Fruit fly (Drosophila melanogaster) whole organism, embryonic: ENCODE measurements around the gene CG17786.

Experiments
- Adf1 ChIP-seq: fragments of 200-800 bp; sonication (Bioruptor generic); IDR thresholded peaks from 2 replicates; pipeline ENCODE4 v1.3.6; 2022; ENCODE audit warnings: missing biosample characterization, missing genetic modification characterization
- Awh ChIP-seq: fragments of 200-800 bp; sonication (Bioruptor generic); IDR thresholded peaks from 2 replicates; pipeline ENCODE4, ENCODE4 v1.3.6; 2022; ENCODE audit warnings: missing biosample characterization, missing genetic modification characterization
- Bgb ChIP-seq: fragments of 200-800 bp; sonication (Bioruptor generic); IDR thresholded peaks from 2 replicates; pipeline ENCODE4 v1.3.6; 2022; ENCODE audit warnings: missing biosample characterization, missing genetic modification characterization; ENCODE audit not compliant: partially characterized antibody
- CG10431 ChIP-seq: fragments of 200-800 bp; sonication (Bioruptor generic); optimal IDR thresholded peaks from 3 replicates; lab custom pipeline; 2018; ENCODE audit warnings: missing biosample characterization, mild to moderate bottlenecking, missing genetic modification characterization
- CG11398 ChIP-seq: fragments of 200-800 bp; sonication (Bioruptor generic); optimal IDR thresholded peaks from 2 replicates; lab custom pipeline; 2016; ENCODE audit warnings: missing biosample characterization, missing genetic modification characterization
- CG11560 ChIP-seq: fragments of 200-800 bp; sonication (Bioruptor generic); IDR thresholded peaks from 3 replicates; pipeline ENCODE4 v1.3.6; 2022; ENCODE audit warnings: missing biosample characterization, missing genetic modification characterization
- CG12659 ChIP-seq: fragments of 200-800 bp; sonication (Bioruptor generic); optimal IDR thresholded peaks from 3 replicates; lab custom pipeline; 2017; ENCODE audit warnings: mild to moderate bottlenecking, missing biosample characterization, missing genetic modification reagents, missing genetic modification characterization
- CG15011 ChIP-seq: fragments of 200-800 bp; sonication (Bioruptor generic); optimal IDR thresholded peaks from 3 replicates; lab custom pipeline; 2018; ENCODE audit warnings: missing biosample characterization, mild to moderate bottlenecking, missing genetic modification characterization
- CG17186 ChIP-seq: fragments of 200-800 bp; sonication (Bioruptor generic); optimal IDR thresholded peaks from 3 replicates; lab custom pipeline; 2017; ENCODE audit warnings: missing biosample characterization, missing genetic modification reagents, missing genetic modification characterization
- CG17328 ChIP-seq: fragments of 200-800 bp; sonication (Bioruptor generic); IDR thresholded peaks from 2 replicates; pipeline ENCODE4 v1.3.6; 2022; ENCODE audit warnings: missing biosample characterization, missing genetic modification characterization
- CG17612 ChIP-seq: fragments of 200-800 bp; sonication (Bioruptor generic); IDR thresholded peaks from 2 replicates; pipeline ENCODE4 v1.3.6; 2022; ENCODE audit warnings: missing biosample characterization, missing genetic modification characterization
- CG31365 ChIP-seq: fragments of 200-800 bp; sonication (Bioruptor generic); optimal IDR thresholded peaks from 2 replicates; lab custom pipeline; 2018; ENCODE audit warnings: missing biosample characterization, mild to moderate bottlenecking, missing genetic modification characterization
- CG34422 ChIP-seq: fragments of 200-800 bp; sonication (Bioruptor generic); IDR thresholded peaks from 3 replicates; pipeline ENCODE4 v1.3.6; 2022; ENCODE audit warnings: missing biosample characterization, missing genetic modification characterization
- CG4404 ChIP-seq: fragments of 200-800 bp; sonication (Bioruptor generic); IDR thresholded peaks from 2 replicates; pipeline ENCODE4 v1.3.6; 2022; ENCODE audit warnings: missing biosample characterization, missing genetic modification characterization
- CG4424 ChIP-seq: fragments of 200-800 bp; sonication (Bioruptor generic); optimal IDR thresholded peaks from 3 replicates; lab custom pipeline; 2016; ENCODE audit warnings: missing biosample characterization, missing genetic modification characterization
- CG6175 ChIP-seq: fragments of 200-800 bp; sonication (Bioruptor generic); IDR thresholded peaks from 3 replicates; pipeline ENCODE4 v1.3.6; 2022; ENCODE audit warnings: missing biosample characterization, missing genetic modification characterization
- CG7271 ChIP-seq: fragments of 200-800 bp; sonication (Bioruptor generic); optimal IDR thresholded peaks from 2 replicates; lab custom pipeline; 2018; ENCODE audit warnings: missing biosample characterization, mild to moderate bottlenecking, missing genetic modification characterization, moderate library complexity
- CG7963 ChIP-seq: fragments of 200-800 bp; sonication (Bioruptor generic); IDR thresholded peaks from 3 replicates; pipeline ENCODE4 v1.3.6; 2022; ENCODE audit warnings: missing biosample characterization, missing genetic modification characterization; ENCODE audit not compliant: partially characterized antibody
- CG8388 ChIP-seq: fragments of 200-800 bp; sonication (Bioruptor generic); optimal IDR thresholded peaks from 2 replicates; lab custom pipeline; 2019; ENCODE audit warnings: missing biosample characterization, mild to moderate bottlenecking, missing genetic modification characterization, moderate library complexity
- CG8944 ChIP-seq: fragments of 200-800 bp; sonication (Bioruptor generic); optimal IDR thresholded peaks from 3 replicates; lab custom pipeline; 2016; ENCODE audit warnings: missing biosample characterization, missing genetic modification characterization
- Camta ChIP-seq: fragments of 200-800 bp; sonication (Bioruptor generic); optimal IDR thresholded peaks from 2 replicates; lab custom pipeline; 2016; ENCODE audit warnings: missing biosample characterization, missing genetic modification characterization
- Dbx ChIP-seq: fragments of 200-800 bp; sonication (Bioruptor generic); IDR thresholded peaks from 3 replicates; pipeline ENCODE4 v1.3.6; 2022; ENCODE audit warnings: missing biosample characterization, missing genetic modification characterization
- Dfd ChIP-seq, 2 experiments: fragments of >200 bp; optimal IDR thresholded peaks; 2 replicates each; lab custom pipeline; 2017; ENCODE audit warnings: missing biosample characterization in 2 of 2, missing genetic modification characterization in 2 of 2
- Dip2 ChIP-seq: fragments of 200-800 bp; sonication (Bioruptor generic); IDR thresholded peaks from 2 replicates; pipeline ENCODE4 v1.3.6; 2022; ENCODE audit warnings: missing biosample characterization, missing genetic modification characterization
- Dip3 ChIP-seq: fragments of 200-800 bp; sonication (Bioruptor generic); optimal IDR thresholded peaks from 3 replicates; lab custom pipeline; 2016; ENCODE audit warnings: missing biosample characterization, missing genetic modification characterization
- E2f1 ChIP-seq: fragments of 200-800 bp; sonication (Bioruptor generic); IDR thresholded peaks from 2 replicates; pipeline ENCODE4 v1.3.6; 2022; ENCODE audit warnings: missing biosample characterization, missing genetic modification characterization
- HmgD ChIP-seq: fragments of 200-800 bp; sonication (Bioruptor generic); optimal IDR thresholded peaks from 3 replicates; lab custom pipeline; 2016; ENCODE audit warnings: missing biosample characterization, missing genetic modification characterization
- Hsf ChIP-seq: fragments of 200-800 bp; sonication (Bioruptor generic); optimal IDR thresholded peaks from 3 replicates; lab custom pipeline; 2016; ENCODE audit warnings: missing biosample characterization, missing genetic modification characterization
- NC2α ChIP-seq: fragments of 200-800 bp; sonication (Bioruptor generic); optimal IDR thresholded peaks from 2 replicates; lab custom pipeline; 2016; ENCODE audit warnings: missing biosample characterization, missing genetic modification characterization
- NK7.1 ChIP-seq: fragments of 200-800 bp; sonication (Bioruptor generic); optimal IDR thresholded peaks from 3 replicates; lab custom pipeline; 2016; ENCODE audit warnings: missing biosample characterization, missing genetic modification characterization
- Rfx ChIP-seq: fragments of 200-800 bp; sonication (Bioruptor generic); IDR thresholded peaks from 2 replicates; pipeline ENCODE4 v1.3.6; 2022; ENCODE audit warnings: missing biosample characterization, missing genetic modification characterization
- Sox102F ChIP-seq: fragments of 200-800 bp; sonication (Bioruptor generic); optimal IDR thresholded peaks from 2 replicates; lab custom pipeline; 2018; ENCODE audit warnings: missing biosample characterization, mild to moderate bottlenecking, missing genetic modification characterization, moderate library complexity
- Trl ChIP-seq, 3 experiments: fragments of >200 bp in 2 of 3; fragments of 200-800 bp in 1 of 3; sonication (Bioruptor generic) in 1 of 3; optimal IDR thresholded peaks; 2 replicates in 1 of 3; 3 replicates in 2 of 3; lab custom pipeline; 2016 to 2017; ENCODE audit warnings: missing biosample characterization in 1 of 3, missing genetic modification characterization in 1 of 3
- Xrp1 ChIP-seq: fragments of 200-800 bp; sonication (Bioruptor generic); IDR thresholded peaks from 2 replicates; pipeline ENCODE4 v1.3.6; 2022; ENCODE audit warnings: missing biosample characterization, missing genetic modification characterization
- ab ChIP-seq: fragments of 200-800 bp; sonication (Bioruptor generic); optimal IDR thresholded peaks from 2 replicates; lab custom pipeline; 2016; ENCODE audit warnings: missing biosample characterization, missing genetic modification characterization
- ase ChIP-seq: fragments of 200-800 bp; sonication (Bioruptor generic); IDR thresholded peaks from 3 replicates; pipeline ENCODE4 v1.3.6; 2022; ENCODE audit warnings: missing biosample characterization, missing genetic modification characterization
- cg ChIP-seq: fragments of 200-800 bp; sonication (Bioruptor generic); optimal IDR thresholded peaks from 3 replicates; lab custom pipeline; 2019; ENCODE audit warnings: missing biosample characterization, mild to moderate bottlenecking, missing genetic modification characterization, moderate library complexity
- chinmo ChIP-seq: fragments of 200-800 bp; sonication (Bioruptor generic); IDR thresholded peaks from 4 replicates; pipeline ENCODE4 v1.3.6; 2022; ENCODE audit warnings: missing biosample characterization, missing genetic modification characterization; ENCODE audit not compliant: partially characterized antibody
- crp ChIP-seq, 2 experiments: fragments of 200-800 bp; sonication (Bioruptor generic); optimal IDR thresholded peaks; 2 replicates in 1 of 2; 3 replicates in 1 of 2; lab custom pipeline; 2017; ENCODE audit warnings: missing biosample characterization in 2 of 2, missing genetic modification characterization in 2 of 2, mild to moderate bottlenecking in 1 of 2, moderate library complexity in 1 of 2
- disco-r ChIP-seq: fragments of 200-800 bp; sonication (Bioruptor generic); optimal IDR thresholded peaks from 2 replicates; lab custom pipeline; 2016; ENCODE audit warnings: missing biosample characterization, missing genetic modification characterization
- dmrt11E ChIP-seq: fragments of 200-800 bp; sonication (Bioruptor generic); optimal IDR thresholded peaks from 3 replicates; lab custom pipeline; 2018; ENCODE audit warnings: missing biosample characterization, mild to moderate bottlenecking, missing genetic modification characterization, moderate library complexity
- dpn ChIP-seq, 2 experiments: fragments of 200-800 bp; sonication (Bioruptor generic); optimal IDR thresholded peaks; 3 replicates each; lab custom pipeline; 2016; ENCODE audit warnings: missing biosample characterization in 2 of 2, missing genetic modification characterization in 2 of 2
- ewg ChIP-seq: fragments of 200-800 bp; sonication (Bioruptor generic); optimal IDR thresholded peaks from 3 replicates; lab custom pipeline; 2017; ENCODE audit warnings: mild to moderate bottlenecking, missing biosample characterization, missing genetic modification reagents, missing genetic modification characterization
- insv ChIP-seq, 2 experiments: fragments of 200-800 bp; sonication (Bioruptor generic); optimal IDR thresholded peaks; 3 replicates each; lab custom pipeline; 2016 to 2018; ENCODE audit warnings: missing biosample characterization in 2 of 2, missing genetic modification characterization in 2 of 2
- kay ChIP-seq: fragments of 200-800 bp; sonication (Bioruptor generic); optimal IDR thresholded peaks from 2 replicates; lab custom pipeline; 2016; ENCODE audit warnings: missing biosample characterization, missing genetic modification characterization
- row ChIP-seq: fragments of 200-800 bp; sonication (Bioruptor generic); IDR thresholded peaks from 3 replicates; pipeline ENCODE4 v1.3.6; 2022; ENCODE audit warnings: missing biosample characterization, missing genetic modification characterization
- unpg ChIP-seq: fragments of 200-800 bp; sonication (Bioruptor generic); optimal IDR thresholded peaks from 3 replicates; lab custom pipeline; 2018; ENCODE audit warnings: missing biosample characterization, mild to moderate bottlenecking, missing genetic modification characterization, moderate library complexity
- vnd ChIP-seq: fragments of 200-800 bp; sonication (Bioruptor generic); IDR thresholded peaks from 3 replicates; pipeline ENCODE4 v1.3.6; 2022; ENCODE audit warnings: missing biosample characterization, missing genetic modification characterization; ENCODE audit not compliant: partially characterized antibody

CG17786 gene

dm6 chr3R:24230423-24231205 lies 12.1 kb upstream of the CG17786 start, which contains the start of gene mask (continued):
- TF ChIP-seq kay (GFP tag; lab: Kevin White, UChicago) (peak; percentile 16), E2f1 (GFP tag; lab: Robert Waterston, UW) (peak; percentile 51), NK7.1 (GFP tag; lab: Kevin White, UChicago) (peak; percentile 74), CG11398 (peak; percentile 64), CG12659 (GFP tag; lab: Kevin White, UChicago) (peak; percentile 89), ab (GFP tag; lab: Kevin White, UChicago) (no peak), CG6175 (peak; percentile 68; the same call in 1 of the 3 replicates), Dbx (GFP tag; lab: Robert Waterston, UW) (peak; percentile 81), Sox102F (GFP tag; lab: Kevin White, UChicago) (no peak), Camta (peak; percentile 84), vnd (GFP tag; lab: Robert Waterston, UW) (no peak; the same call in 2 of the 3 replicates), CG34422 (GFP tag; lab: Robert Waterston, UW) (peak; percentile 79), Hsf (GFP tag; lab: Kevin White, UChicago) (peak; percentile 84), chinmo (GFP tag; lab: Robert Waterston, UW) (no peak), Bgb (GFP tag; lab: Robert Waterston, UW) (0 out of 2 replicates have a peak, but pooled peaks have one; percentile 4), Dfd (GFP tag; optimal IDR thresholded peaks at IDR 0.05; lab: Kevin White, UChicago) (no peak), Dip2 (GFP tag; lab: Robert Waterston, UW) (no peak), CG7271 (tag; lab: Kevin White, UChicago) (peak; percentile 82), NC2α (GFP tag; lab: Kevin White, UChicago) (peak; percentile 38), crp (GFP tag; optimal IDR thresholded peaks at IDR 0.05; lab: Kevin White, UChicago) (peak in 1 of 2 experiments; percentile 47), row (GFP tag; lab: Robert Waterston, UW) (peak; percentile 48; the same call in 1 of the 3 replicates), cg (GFP tag; lab: Kevin White, UChicago) (peak; percentile 52), CG4404 (no peak), HmgD (peak; percentile 74), insv (GFP tag; optimal IDR thresholded peaks at IDR 0.05; lab: Kevin White, UChicago) (peak in 1 of 2 experiments; percentile 71), CG10431 (GFP tag; lab: Kevin White, UChicago) (peak; percentile 77), Xrp1 (GFP tag; lab: Robert Waterston, UW) (no peak), dmrt11E (tag; lab: Kevin White, UChicago) (peak; percentile 59), unpg (GFP tag; lab: Kevin White, UChicago) (peak; percentile 61), Awh (GFP tag; lab: Robert Waterston, UW) (0 out of 2 replicates have a peak, but pooled peaks have one; percentile 12), CG8944 (GFP tag; lab: Kevin White, UChicago) (peak; percentile 28), Adf1 (0 out of 2 replicates have a peak, but pooled peaks have one; percentile 25), dpn (GFP tag; optimal IDR thresholded peaks at IDR 0.05; lab: Kevin White, UChicago) (peak; percentile 33 to 86), CG7963 (0 out of 3 replicates have a peak, but pooled peaks have one; percentile 32), ase (peak; percentile 61; the same call in 2 of the 3 replicates), CG31365 (tag; lab: Kevin White, UChicago) (no peak), CG17328 (peak; percentile 79), CG4424 (GFP tag; lab: Kevin White, UChicago) (peak; percentile 70), Trl (optimal IDR thresholded peaks at IDR 0.05; lab: Kevin White, UChicago) (no peak), Trl (GFP tag; optimal IDR thresholded peaks at IDR 0.05; lab: Kevin White, UChicago) (peak; percentile 87), disco-r (GFP tag; lab: Kevin White, UChicago) (peak; percentile 73), CG17612 (GFP tag; lab: Robert Waterston, UW) (peak; percentile 33; the same call in 1 of the 2 replicates), CG15011 (GFP tag; lab: Kevin White, UChicago) (peak; percentile 70), CG8388 (GFP tag; lab: Kevin White, UChicago) (peak; percentile 49), Rfx (GFP tag; lab: Robert Waterston, UW) (peak; percentile 93), Dip3 (GFP tag; lab: Kevin White, UChicago) (peak; percentile 80), CG17186 (GFP tag; lab: Kevin White, UChicago) (no peak), CG11560 (tag; lab: Robert Waterston, UW) (no peak; the same call in 2 of the 3 replicates), ewg (GFP tag; lab: Kevin White, UChicago) (peak; percentile 43)
